Fruit fly (Drosophila melanogaster) whole organism, embryonic: ENCODE measurements around the gene CG7611.
A peak's percentile ranks its signal among the peaks of the same experiment; 100 is the strongest.

Experiments used
- Atf6 ChIP-seq: fragments of 200-800 bp; sonication (Bioruptor generic); IDR thresholded peaks from 2 replicates; pipeline ENCODE4 v1.3.6; 2022; ENCODE audit warnings: missing biosample characterization, missing genetic modification characterization
- CG10565 ChIP-seq: fragments of 200-800 bp; sonication (Bioruptor generic); optimal IDR thresholded peaks from 3 replicates; lab custom pipeline; 2016; ENCODE audit warnings: missing biosample characterization, mild to moderate bottlenecking, missing genetic modification characterization
- CG12391 ChIP-seq: fragments of 200-800 bp; sonication (Bioruptor generic); optimal IDR thresholded peaks from 3 replicates; lab custom pipeline; 2018; ENCODE audit warnings: missing biosample characterization, mild to moderate bottlenecking, missing genetic modification characterization, moderate library complexity
- CG12769 ChIP-seq: fragments of 200-800 bp; sonication (Bioruptor generic); optimal IDR thresholded peaks from 2 replicates; lab custom pipeline; 2019; ENCODE audit warnings: missing biosample characterization, mild to moderate bottlenecking, missing genetic modification characterization, moderate library complexity
- CG17328 ChIP-seq: fragments of 200-800 bp; sonication (Bioruptor generic); IDR thresholded peaks from 2 replicates; pipeline ENCODE4 v1.3.6; 2022; ENCODE audit warnings: missing biosample characterization, missing genetic modification characterization
- CG17359 ChIP-seq: fragments of 200-800 bp; sonication (Bioruptor generic); optimal IDR thresholded peaks from 3 replicates; lab custom pipeline; 2018; ENCODE audit warnings: missing biosample characterization, mild to moderate bottlenecking, missing genetic modification characterization, moderate library complexity
- CG2199 ChIP-seq: fragments of 200-800 bp; sonication (Bioruptor generic); IDR thresholded peaks from 3 replicates; pipeline ENCODE4 v1.3.6; 2022; ENCODE audit warnings: missing biosample characterization, missing genetic modification characterization
- CG2875 ChIP-seq: fragments of 200-800 bp; sonication (Bioruptor generic); optimal IDR thresholded peaks from 2 replicates; lab custom pipeline; 2017; ENCODE audit warnings: missing biosample characterization, mild to moderate bottlenecking, missing genetic modification characterization, missing genetic modification reagents
- CG32532 ChIP-seq: fragments of 200-800 bp; sonication (Bioruptor generic); IDR thresholded peaks from 2 replicates; pipeline ENCODE4 v1.3.6; 2022; ENCODE audit warnings: missing biosample characterization, missing genetic modification characterization
- CG33213 ChIP-seq: fragments of 200-800 bp; sonication (Bioruptor generic); optimal IDR thresholded peaks from 3 replicates; lab custom pipeline; 2016; ENCODE audit warnings: missing biosample characterization, missing genetic modification characterization
- CG33557 ChIP-seq: fragments of 200-800 bp; sonication (Bioruptor generic); optimal IDR thresholded peaks from 2 replicates; lab custom pipeline; 2019; ENCODE audit warnings: missing biosample characterization, mild to moderate bottlenecking, missing genetic modification characterization, moderate library complexity
- CG34224 ChIP-seq: fragments of 200-800 bp; sonication (Bioruptor generic); IDR thresholded peaks from 3 replicates; pipeline ENCODE4 v1.3.6; 2022; ENCODE audit warnings: missing biosample characterization, missing genetic modification characterization; ENCODE audit not compliant: partially characterized antibody
- CG6683 ChIP-seq: fragments of 200-800 bp; sonication (Bioruptor generic); optimal IDR thresholded peaks from 2 replicates; lab custom pipeline; 2017; ENCODE audit warnings: missing biosample characterization, mild to moderate bottlenecking, missing genetic modification characterization, missing genetic modification reagents
- CG6765 ChIP-seq: fragments of 200-800 bp; sonication (Bioruptor generic); optimal IDR thresholded peaks from 3 replicates; lab custom pipeline; 2017; ENCODE audit warnings: missing biosample characterization, mild to moderate bottlenecking, missing genetic modification characterization
- CoRest ChIP-seq: fragments of 200-800 bp; sonication (Bioruptor generic); optimal IDR thresholded peaks from 3 replicates; lab custom pipeline; 2018; ENCODE audit warnings: missing biosample characterization, mild to moderate bottlenecking, missing genetic modification characterization, moderate library complexity
- Dip2 ChIP-seq: fragments of 200-800 bp; sonication (Bioruptor generic); IDR thresholded peaks from 2 replicates; pipeline ENCODE4 v1.3.6; 2022; ENCODE audit warnings: missing biosample characterization, missing genetic modification characterization
- Dp ChIP-seq: fragments of 200-800 bp; sonication (Bioruptor generic); optimal IDR thresholded peaks from 2 replicates; lab custom pipeline; 2018; ENCODE audit warnings: missing biosample characterization, mild to moderate bottlenecking, missing genetic modification characterization, moderate library complexity
- Gug ChIP-seq: fragments of 200-800 bp; sonication (Bioruptor generic); IDR thresholded peaks from 4 replicates; pipeline ENCODE4 v1.3.6; 2022; ENCODE audit warnings: missing biosample characterization, missing genetic modification characterization
- HmgD ChIP-seq: fragments of 200-800 bp; sonication (Bioruptor generic); optimal IDR thresholded peaks from 3 replicates; lab custom pipeline; 2016; ENCODE audit warnings: missing biosample characterization, missing genetic modification characterization
- Hr39 ChIP-seq: fragments of >200 bp; optimal IDR thresholded peaks from 2 replicates; lab custom pipeline; 2017
- Hsf ChIP-seq: fragments of 200-800 bp; sonication (Bioruptor generic); optimal IDR thresholded peaks from 3 replicates; lab custom pipeline; 2016; ENCODE audit warnings: missing biosample characterization, missing genetic modification characterization
- Lim3 ChIP-seq: fragments of 200-800 bp; sonication (Bioruptor generic); IDR thresholded peaks from 2 replicates; pipeline ENCODE4 v1.3.6; 2022; ENCODE audit warnings: missing biosample characterization, missing genetic modification characterization
- PHDP ChIP-seq: fragments of 200-800 bp; sonication (Bioruptor generic); optimal IDR thresholded peaks from 3 replicates; lab custom pipeline; 2018; ENCODE audit warnings: missing biosample characterization, mild to moderate bottlenecking, missing genetic modification characterization, moderate library complexity
- Poxn ChIP-seq: fragments of 200-800 bp; sonication (Bioruptor generic); IDR thresholded peaks from 2 replicates; pipeline ENCODE4 v1.3.6; 2022; ENCODE audit warnings: missing biosample characterization, missing genetic modification characterization
- Rx ChIP-seq: fragments of 200-800 bp; sonication (Bioruptor generic); IDR thresholded peaks from 2 replicates; pipeline ENCODE4 v1.3.6; 2022; ENCODE audit warnings: missing biosample characterization, missing genetic modification characterization
- Sry-β ChIP-seq: fragments of 200-800 bp; sonication (Bioruptor generic); optimal IDR thresholded peaks from 2 replicates; lab custom pipeline; 2018; ENCODE audit warnings: missing biosample characterization, mild to moderate bottlenecking, missing genetic modification characterization, moderate library complexity
- abd-A ChIP-seq: fragments of 200-800 bp; sonication (Bioruptor generic); optimal IDR thresholded peaks from 3 replicates; lab custom pipeline; 2019; ENCODE audit warnings: missing biosample characterization, mild to moderate bottlenecking, missing genetic modification characterization, moderate library complexity
- chm ChIP-seq: fragments of 200-800 bp; sonication (Bioruptor generic); IDR thresholded peaks from 2 replicates; pipeline ENCODE4 v1.3.6; 2022; ENCODE audit warnings: missing biosample characterization, missing genetic modification characterization
- chn ChIP-seq: fragments of 200-800 bp; sonication (Bioruptor generic); optimal IDR thresholded peaks from 2 replicates; lab custom pipeline; 2016; ENCODE audit warnings: missing biosample characterization, missing genetic modification characterization
- dysf ChIP-seq: fragments of 200-800 bp; sonication (Bioruptor generic); IDR thresholded peaks from 3 replicates; pipeline ENCODE4 v1.3.6; 2022; ENCODE audit warnings: missing biosample characterization, missing genetic modification characterization
- fd102C ChIP-seq: fragments of 200-800 bp; sonication (Bioruptor generic); optimal IDR thresholded peaks from 2 replicates; lab custom pipeline; 2018; ENCODE audit warnings: missing biosample characterization, mild to moderate bottlenecking, missing genetic modification characterization, moderate library complexity
- h ChIP-seq: fragments of >200 bp; optimal IDR thresholded peaks from 2 replicates; lab custom pipeline; 2017
- hth ChIP-seq: fragments of >200 bp; optimal IDR thresholded peaks from 2 replicates; lab custom pipeline; 2017; ENCODE audit warnings: inconsistent platforms
- insv ChIP-seq, 2 experiments: fragments of 200-800 bp; sonication (Bioruptor generic); optimal IDR thresholded peaks; 3 replicates each; lab custom pipeline; 2016 to 2018; ENCODE audit warnings: missing biosample characterization in 2 of 2, missing genetic modification characterization in 2 of 2
- kay ChIP-seq: fragments of 200-800 bp; sonication (Bioruptor generic); optimal IDR thresholded peaks from 2 replicates; lab custom pipeline; 2016; ENCODE audit warnings: missing biosample characterization, missing genetic modification characterization
- knrl ChIP-seq: fragments of 200-800 bp; sonication (Bioruptor generic); IDR thresholded peaks from 3 replicates; pipeline ENCODE4 v1.3.6; 2022; ENCODE audit warnings: missing biosample characterization, missing genetic modification characterization; ENCODE audit not compliant: partially characterized antibody
- maf-S ChIP-seq: fragments of 200-800 bp; sonication (Bioruptor generic); optimal IDR thresholded peaks from 2 replicates; lab custom pipeline; 2016; ENCODE audit warnings: missing biosample characterization, missing genetic modification characterization
- nerfin-2 ChIP-seq: fragments of 200-800 bp; sonication (Bioruptor generic); IDR thresholded peaks from 2 replicates; pipeline ENCODE4 v1.3.6; 2022; ENCODE audit warnings: missing biosample characterization, missing genetic modification characterization; ENCODE audit not compliant: partially characterized antibody
- nmo ChIP-seq: fragments of 200-800 bp; sonication (Bioruptor generic); optimal IDR thresholded peaks from 2 replicates; lab custom pipeline; 2018; ENCODE audit warnings: missing biosample characterization, mild to moderate bottlenecking, missing genetic modification characterization, moderate library complexity
- phol ChIP-seq: fragments of 200-800 bp; sonication (Bioruptor generic); optimal IDR thresholded peaks from 3 replicates; lab custom pipeline; 2018; ENCODE audit warnings: missing biosample characterization, mild to moderate bottlenecking, missing genetic modification characterization, moderate library complexity
- pum ChIP-seq: fragments of 200-800 bp; sonication (Bioruptor generic); optimal IDR thresholded peaks from 2 replicates; lab custom pipeline; 2016; ENCODE audit warnings: missing biosample characterization, missing genetic modification characterization
- ro ChIP-seq: fragments of 200-800 bp; sonication (Bioruptor generic); IDR thresholded peaks from 2 replicates; pipeline ENCODE4 v1.3.6; 2022; ENCODE audit warnings: missing biosample characterization, missing genetic modification characterization
- salm ChIP-seq: fragments of 200-800 bp; sonication (Bioruptor generic); optimal IDR thresholded peaks from 2 replicates; lab custom pipeline; 2018; ENCODE audit warnings: missing biosample characterization, mild to moderate bottlenecking, missing genetic modification characterization
- sc ChIP-seq, 3 experiments: fragments of >200 bp in 2 of 3; fragments of 200-800 bp in 1 of 3; sonication (Bioruptor generic) in 1 of 3; optimal IDR thresholded peaks; 2 replicates in 2 of 3; 3 replicates in 1 of 3; lab custom pipeline; 2017; ENCODE audit warnings: mild to moderate bottlenecking in 1 of 3, missing biosample characterization in 1 of 3, missing genetic modification characterization in 1 of 3, missing genetic modification reagents in 1 of 3
- scrt ChIP-seq: fragments of 200-800 bp; sonication (Bioruptor generic); optimal IDR thresholded peaks from 2 replicates; lab custom pipeline; 2018; ENCODE audit warnings: missing biosample characterization, mild to moderate bottlenecking, missing genetic modification characterization, moderate library complexity
- sens-2 ChIP-seq: fragments of 200-800 bp; sonication (Bioruptor generic); IDR thresholded peaks from 2 replicates; pipeline ENCODE4 v1.3.6; 2022; ENCODE audit warnings: missing biosample characterization, missing genetic modification characterization
- sna ChIP-seq: fragments of 200-800 bp; sonication (Bioruptor generic); IDR thresholded peaks from 2 replicates; pipeline ENCODE4 v1.3.6; 2022; ENCODE audit warnings: missing biosample characterization, missing genetic modification characterization; ENCODE audit not compliant: partially characterized antibody
- tap ChIP-seq: fragments of 200-800 bp; optimal IDR thresholded peaks from 3 replicates; lab custom pipeline; 2019; ENCODE audit warnings: missing biosample characterization, mild to moderate bottlenecking, missing genetic modification characterization, moderate library complexity
- ttk ChIP-seq: fragments of 200-800 bp; sonication (Bioruptor generic); IDR thresholded peaks from 2 replicates; pipeline ENCODE4 v2.1.2; 2022; ENCODE audit warnings: missing biosample characterization, missing genetic modification characterization

CG7611 gene

DNA sequence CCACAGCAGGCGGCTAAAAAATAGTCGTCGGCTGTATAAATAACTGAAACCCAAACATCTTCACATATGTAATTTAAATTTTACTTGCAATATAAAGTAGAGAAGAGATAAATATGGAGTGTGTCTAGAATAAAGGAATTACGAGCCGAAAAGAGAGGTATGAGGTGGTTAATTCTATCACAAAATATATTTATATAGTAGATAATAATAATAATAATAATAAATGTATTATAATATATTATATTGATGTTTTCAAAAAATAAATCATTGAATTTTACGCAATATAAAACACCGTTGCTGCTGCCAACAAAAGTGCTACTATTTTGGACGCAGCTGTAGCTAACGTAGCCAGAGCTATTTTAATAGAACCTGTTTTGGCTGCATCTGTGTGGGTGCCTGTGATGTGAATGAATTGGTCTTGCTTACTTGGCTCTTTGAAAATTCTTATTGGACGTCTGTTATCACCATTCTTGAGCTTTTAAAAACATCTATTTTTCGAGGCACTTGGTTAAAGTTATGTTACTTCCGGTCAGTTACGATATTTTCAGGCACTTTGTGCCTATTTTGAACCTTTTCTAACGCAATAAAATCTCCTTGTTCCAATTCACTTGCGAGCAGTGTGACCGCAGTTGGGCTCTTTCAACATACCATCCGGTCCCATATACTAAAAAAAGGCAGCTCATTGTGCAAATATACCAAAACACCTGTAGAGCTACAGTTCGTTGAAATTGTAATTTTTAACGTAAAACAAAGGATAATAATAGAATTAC lies 25.9 kb upstream of the CG7611 start, which contains the start of gene Hr78 (continued):
- no peak for TF ChIP-seq CG10565 (GFP tag; lab: Kevin White, UChicago)
- no peak for TF ChIP-seq Hr39 (lab: Kevin White, UChicago)
- no peak for TF ChIP-seq fd102C
- TF ChIP-seq CG17328 (GFP tag; lab: Robert Waterston, UW) = peak; percentile 66; the same call in 1 of the 2 replicates
- peak; percentile 59 for TF ChIP-seq Rx (GFP tag; lab: Robert Waterston, UW)
- no peak for TF ChIP-seq sc (optimal IDR thresholded peaks at IDR 0.05; lab: Kevin White, UChicago)
- TF ChIP-seq sc (GFP tag; optimal IDR thresholded peaks at IDR 0.05; lab: Kevin White, UChicago) = peak; percentile 65
- TF ChIP-seq CG32532 (GFP tag; lab: Robert Waterston, UW) = peak; percentile 77
- peak; percentile 90 for TF ChIP-seq CG6765
- no peak for TF ChIP-seq CG2199 (GFP tag; lab: Robert Waterston, UW)
- peak; percentile 84 for TF ChIP-seq salm (tag; lab: Kevin White, UChicago)
- peak; percentile 89 for TF ChIP-seq PHDP
- no peak for TF ChIP-seq Sry-β (GFP tag; lab: Kevin White, UChicago)
- peak; percentile 3 for TF ChIP-seq kay (GFP tag; lab: Kevin White, UChicago)
- no peak for TF ChIP-seq nerfin-2
- peak; percentile 6; the same call in 1 of the 2 replicates for TF ChIP-seq sens-2 (GFP tag; lab: Robert Waterston, UW)
- peak; percentile 14 for TF ChIP-seq Hsf
- 0 out of 2 replicates have a peak, but pooled peaks have one; percentile 29 for TF ChIP-seq chm (GFP tag; lab: Robert Waterston, UW)
- TF ChIP-seq tap (tag; lab: Kevin White, UChicago) = peak; percentile 69
- TF ChIP-seq CoRest (tag; lab: Kevin White, UChicago) = peak; percentile 89
- peak; percentile 88 for TF ChIP-seq CG12391
- no peak for TF ChIP-seq Dp
- peak; percentile 79 for TF ChIP-seq phol
- TF ChIP-seq CG6683 (GFP tag; lab: Kevin White, UChicago) = peak; percentile 71
- TF ChIP-seq knrl (GFP tag; lab: Robert Waterston, UW) = no peak
- TF ChIP-seq CG34224 (GFP tag; lab: Robert Waterston, UW) = 0 out of 3 replicates have a peak, but pooled peaks have one; percentile 35
- TF ChIP-seq maf-S = no peak
- TF ChIP-seq h (lab: Kevin White, UChicago) = no peak
- peak; percentile 91 for TF ChIP-seq scrt (GFP tag; lab: Kevin White, UChicago)
- TF ChIP-seq nmo (GFP tag; lab: Kevin White, UChicago) = peak; percentile 84
- TF ChIP-seq CG12769 = no peak
- peak; percentile 29; the same call in 1 of the 2 replicates for TF ChIP-seq sna (GFP tag; lab: Robert Waterston, UW)
- no peak for TF ChIP-seq chn (GFP tag; lab: Kevin White, UChicago)
- TF ChIP-seq Dip2 = no peak
- peak; percentile 28; the same call in 1 of the 2 replicates for TF ChIP-seq Lim3 (GFP tag; lab: Robert Waterston, UW)
- no peak for TF ChIP-seq Poxn (GFP tag; lab: Robert Waterston, UW)
- peak; percentile 80 for TF ChIP-seq dysf
- no peak for TF ChIP-seq pum (GFP tag; lab: Kevin White, UChicago)
- peak; percentile 73 for TF ChIP-seq CG2875
- no peak for TF ChIP-seq hth (lab: Kevin White, UChicago)
- TF ChIP-seq HmgD (GFP tag; lab: Kevin White, UChicago) = no peak
- TF ChIP-seq CG33557 (GFP tag; lab: Kevin White, UChicago) = peak; percentile 67
- no peak; the same call in 1 of the 2 replicates for TF ChIP-seq ttk (GFP tag; lab: Robert Waterston, UW)
- TF ChIP-seq CG33213 (GFP tag; lab: Kevin White, UChicago) = peak; percentile 35
- TF ChIP-seq abd-A (tag; lab: Kevin White, UChicago) = no peak
- TF ChIP-seq ro (GFP tag; lab: Robert Waterston, UW) = no peak
- peak; percentile 89 to 99 for TF ChIP-seq insv (GFP tag; optimal IDR thresholded peaks at IDR 0.05; lab: Kevin White, UChicago)
- TF ChIP-seq Gug (GFP tag; lab: Robert Waterston, UW) = peak; percentile 49; the same call in 2 of the 4 replicates
- peak; percentile 54; the same call in 1 of the 2 replicates for TF ChIP-seq Atf6 (GFP tag; lab: Robert Waterston, UW)
- TF ChIP-seq CG17359 (tag; lab: Kevin White, UChicago) = peak; percentile 82
